Fruit fly (Drosophila melanogaster) whole organism, embryonic: ENCODE data around the gene CG43367.

Experiments
- CG10209 ChIP-seq: fragments of 200-800 bp; sonication (Bioruptor generic); optimal IDR thresholded peaks from 3 replicates; lab custom pipeline; 2017; ENCODE audit warnings: missing biosample characterization, mild to moderate bottlenecking, missing genetic modification characterization, missing genetic modification reagents
- CG10267 ChIP-seq: fragments of 200-800 bp; sonication (Bioruptor generic); optimal IDR thresholded peaks from 2 replicates; lab custom pipeline; 2018; ENCODE audit warnings: missing biosample characterization, mild to moderate bottlenecking, missing genetic modification characterization, moderate library complexity
- CG11696 ChIP-seq: fragments of 200-800 bp; sonication (Bioruptor generic); IDR thresholded peaks from 2 replicates; pipeline ENCODE4 v1.3.6; 2022; ENCODE audit warnings: missing biosample characterization, missing genetic modification characterization
- CG12236 ChIP-seq: fragments of 200-800 bp; sonication (Bioruptor generic); optimal IDR thresholded peaks from 2 replicates; lab custom pipeline; 2016; ENCODE audit warnings: missing biosample characterization, missing genetic modification characterization
- CG12299 ChIP-seq: fragments of 200-800 bp; sonication (Bioruptor generic); optimal IDR thresholded peaks from 2 replicates; lab custom pipeline; 2018; ENCODE audit warnings: missing biosample characterization, mild to moderate bottlenecking, missing genetic modification characterization
- CG1233 ChIP-seq: fragments of 200-800 bp; sonication (Bioruptor generic); optimal IDR thresholded peaks from 4 replicates; lab custom pipeline; 2018; ENCODE audit warnings: missing biosample characterization, mild to moderate bottlenecking, missing genetic modification characterization
- CG12659 ChIP-seq: fragments of 200-800 bp; sonication (Bioruptor generic); optimal IDR thresholded peaks from 3 replicates; lab custom pipeline; 2017; ENCODE audit warnings: mild to moderate bottlenecking, missing biosample characterization, missing genetic modification reagents, missing genetic modification characterization
- CG12744 ChIP-seq: fragments of 200-800 bp; sonication (Bioruptor generic); optimal IDR thresholded peaks from 2 replicates; lab custom pipeline; 2016; ENCODE audit warnings: missing biosample characterization, missing genetic modification characterization
- CG15269 ChIP-seq: fragments of 200-800 bp; sonication (Bioruptor generic); optimal IDR thresholded peaks from 2 replicates; lab custom pipeline; 2018; ENCODE audit warnings: missing biosample characterization, mild to moderate bottlenecking, missing genetic modification characterization, moderate library complexity
- CG1529 ChIP-seq: fragments of 200-800 bp; sonication (Bioruptor generic); optimal IDR thresholded peaks from 3 replicates; lab custom pipeline; 2018; ENCODE audit warnings: missing biosample characterization, missing genetic modification characterization
- CG18262 ChIP-seq: fragments of 200-800 bp; optimal IDR thresholded peaks from 3 replicates; lab custom pipeline; 2019; ENCODE audit warnings: missing biosample characterization, mild to moderate bottlenecking, missing genetic modification characterization, moderate library complexity
- CG18764 ChIP-seq: fragments of 200-800 bp; sonication (Bioruptor generic); optimal IDR thresholded peaks from 3 replicates; lab custom pipeline; 2016; ENCODE audit warnings: missing biosample characterization, missing genetic modification characterization
- CG2712 ChIP-seq: fragments of 200-800 bp; optimal IDR thresholded peaks from 3 replicates; lab custom pipeline; 2019; ENCODE audit warnings: missing biosample characterization, mild to moderate bottlenecking, missing genetic modification characterization, moderate library complexity
- CG30431 ChIP-seq: fragments of 200-800 bp; sonication (Bioruptor generic); optimal IDR thresholded peaks from 2 replicates; lab custom pipeline; 2017; ENCODE audit warnings: missing biosample characterization, missing genetic modification characterization
- CG33557 ChIP-seq: fragments of 200-800 bp; sonication (Bioruptor generic); optimal IDR thresholded peaks from 2 replicates; lab custom pipeline; 2019; ENCODE audit warnings: missing biosample characterization, mild to moderate bottlenecking, missing genetic modification characterization, moderate library complexity
- CG3407 ChIP-seq: fragments of 200-800 bp; sonication (Bioruptor generic); optimal IDR thresholded peaks from 2 replicates; lab custom pipeline; 2018; ENCODE audit warnings: missing biosample characterization, mild to moderate bottlenecking, missing genetic modification characterization
- CG34422 ChIP-seq: fragments of 200-800 bp; sonication (Bioruptor generic); IDR thresholded peaks from 3 replicates; pipeline ENCODE4 v1.3.6; 2022; ENCODE audit warnings: missing biosample characterization, missing genetic modification characterization
- CG6854 ChIP-seq: fragments of 200-800 bp; sonication (Bioruptor generic); optimal IDR thresholded peaks from 3 replicates; lab custom pipeline; 2017; ENCODE audit warnings: missing biosample characterization, mild to moderate bottlenecking, missing genetic modification characterization
- Elba2 ChIP-seq: fragments of 200-800 bp; sonication (Bioruptor generic); optimal IDR thresholded peaks from 3 replicates; lab custom pipeline; 2016; ENCODE audit warnings: missing biosample characterization, missing genetic modification characterization
- Gug ChIP-seq: fragments of 200-800 bp; sonication (Bioruptor generic); IDR thresholded peaks from 4 replicates; pipeline ENCODE4 v1.3.6; 2022; ENCODE audit warnings: missing biosample characterization, missing genetic modification characterization
- Mad ChIP-seq: fragments of 200-800 bp; sonication (Bioruptor generic); optimal IDR thresholded peaks from 2 replicates; lab custom pipeline; 2016; ENCODE audit warnings: missing biosample characterization, missing genetic modification characterization
- Myb ChIP-seq: fragments of 200-800 bp; sonication (Bioruptor generic); optimal IDR thresholded peaks from 2 replicates; lab custom pipeline; 2016; ENCODE audit warnings: missing biosample characterization, missing genetic modification characterization
- NC2β ChIP-seq: fragments of 200-800 bp; sonication (Bioruptor generic); optimal IDR thresholded peaks from 2 replicates; lab custom pipeline; 2016; ENCODE audit warnings: missing biosample characterization, missing genetic modification characterization
- Nf-YB ChIP-seq: fragments of 200-800 bp; sonication (Bioruptor generic); optimal IDR thresholded peaks from 3 replicates; lab custom pipeline; 2019; ENCODE audit warnings: missing biosample characterization, mild to moderate bottlenecking, missing genetic modification characterization, moderate library complexity
- Pdp1 ChIP-seq, 2 experiments: fragments of 200-800 bp; sonication (Bioruptor generic); optimal IDR thresholded peaks; 3 replicates each; lab custom pipeline; 2016; ENCODE audit warnings: missing biosample characterization in 2 of 2, missing genetic modification characterization in 2 of 2, mild to moderate bottlenecking in 1 of 2, moderate library complexity in 1 of 2
- Ravus ChIP-seq: fragments of 200-800 bp; sonication (Bioruptor generic); IDR thresholded peaks from 2 replicates; pipeline ENCODE4 v1.3.6; 2022; ENCODE audit warnings: missing biosample characterization, missing genetic modification characterization
- Rfx ChIP-seq: fragments of 200-800 bp; sonication (Bioruptor generic); IDR thresholded peaks from 2 replicates; pipeline ENCODE4 v1.3.6; 2022; ENCODE audit warnings: missing biosample characterization, missing genetic modification characterization
- Sry-β ChIP-seq: fragments of 200-800 bp; sonication (Bioruptor generic); optimal IDR thresholded peaks from 2 replicates; lab custom pipeline; 2018; ENCODE audit warnings: missing biosample characterization, mild to moderate bottlenecking, missing genetic modification characterization, moderate library complexity
- Tbp ChIP-seq: fragments of >200 bp; optimal IDR thresholded peaks from 2 replicates; lab custom pipeline; 2018; ENCODE audit warnings: missing biosample characterization, missing genetic modification characterization
- Usf ChIP-seq: fragments of 200-800 bp; sonication (Bioruptor generic); optimal IDR thresholded peaks from 2 replicates; lab custom pipeline; 2017; ENCODE audit warnings: missing genotype, missing biosample characterization, missing genetic modification characterization
- bab2 ChIP-seq: fragments of 200-800 bp; sonication (Bioruptor generic); optimal IDR thresholded peaks from 2 replicates; lab custom pipeline; 2016; ENCODE audit warnings: missing biosample characterization, missing genetic modification characterization
- bowl ChIP-seq: fragments of 200-800 bp; sonication (Bioruptor generic); IDR thresholded peaks from 2 replicates; pipeline ENCODE4 v1.3.6; 2022; ENCODE audit warnings: missing biosample characterization, missing genetic modification characterization
- btn ChIP-seq: fragments of 200-800 bp; sonication (Bioruptor generic); optimal IDR thresholded peaks from 2 replicates; lab custom pipeline; 2016; ENCODE audit warnings: missing biosample characterization, missing genetic modification characterization
- cato ChIP-seq: fragments of 200-800 bp; sonication (Bioruptor generic); optimal IDR thresholded peaks from 2 replicates; lab custom pipeline; 2016; ENCODE audit warnings: missing biosample characterization, missing genetic modification characterization, borderline replicate concordance
- chm ChIP-seq: fragments of 200-800 bp; sonication (Bioruptor generic); IDR thresholded peaks from 2 replicates; pipeline ENCODE4 v1.3.6; 2022; ENCODE audit warnings: missing biosample characterization, missing genetic modification characterization
- dm ChIP-seq: fragments of 200-800 bp; sonication (Bioruptor generic); optimal IDR thresholded peaks from 3 replicates; lab custom pipeline; 2016; ENCODE audit warnings: missing biosample characterization, missing genetic modification characterization
- dmrt11E ChIP-seq: fragments of 200-800 bp; sonication (Bioruptor generic); optimal IDR thresholded peaks from 3 replicates; lab custom pipeline; 2018; ENCODE audit warnings: missing biosample characterization, mild to moderate bottlenecking, missing genetic modification characterization, moderate library complexity
- en ChIP-seq: fragments of 200-800 bp; sonication (Bioruptor generic); optimal IDR thresholded peaks from 2 replicates; lab custom pipeline; 2016; ENCODE audit warnings: missing biosample characterization, missing genetic modification characterization
- gem ChIP-seq: fragments of 200-800 bp; sonication (Bioruptor generic); optimal IDR thresholded peaks from 2 replicates; lab custom pipeline; 2019; ENCODE audit warnings: missing biosample characterization, mild to moderate bottlenecking, missing genetic modification characterization, moderate library complexity
- ham ChIP-seq: fragments of 200-800 bp; sonication (Bioruptor generic); IDR thresholded peaks from 2 replicates; pipeline ENCODE4 v1.3.6; 2022; ENCODE audit warnings: missing biosample characterization, missing genetic modification characterization
- lab ChIP-seq: fragments of 200-800 bp; sonication (Bioruptor generic); optimal IDR thresholded peaks from 3 replicates; lab custom pipeline; 2017; ENCODE audit warnings: missing biosample characterization, missing genetic modification characterization, mild to moderate bottlenecking, moderate library complexity, missing genetic modification reagents
- mld ChIP-seq: fragments of 200-800 bp; sonication (Bioruptor generic); IDR thresholded peaks from 3 replicates; pipeline ENCODE4 v1.3.6; 2022; ENCODE audit warnings: missing biosample characterization, missing genetic modification characterization; ENCODE audit not compliant: partially characterized antibody
- prd ChIP-seq, 3 experiments: fragments of >200 bp in 2 of 3; fragments of 200-800 bp in 1 of 3; sonication (Bioruptor generic) in 1 of 3; optimal IDR thresholded peaks in 2 of 3; IDR thresholded peaks in 1 of 3; 2 replicates in 2 of 3; 3 replicates in 1 of 3; pipeline versions ENCODE4 v1.3.6 to Lab custom; 2017 to 2022; ENCODE audit warnings: missing biosample characterization in 1 of 3, missing genetic modification characterization in 1 of 3
- ro ChIP-seq: fragments of 200-800 bp; sonication (Bioruptor generic); IDR thresholded peaks from 2 replicates; pipeline ENCODE4 v1.3.6; 2022; ENCODE audit warnings: missing biosample characterization, missing genetic modification characterization
- salm ChIP-seq: fragments of 200-800 bp; sonication (Bioruptor generic); optimal IDR thresholded peaks from 2 replicates; lab custom pipeline; 2018; ENCODE audit warnings: missing biosample characterization, mild to moderate bottlenecking, missing genetic modification characterization
- shn ChIP-seq: fragments of 200-800 bp; sonication (Bioruptor generic); optimal IDR thresholded peaks from 3 replicates; lab custom pipeline; 2016; ENCODE audit warnings: missing biosample characterization, missing genetic modification characterization
- slou ChIP-seq: fragments of 200-800 bp; sonication (Bioruptor generic); optimal IDR thresholded peaks from 3 replicates; lab custom pipeline; 2016; ENCODE audit warnings: missing biosample characterization, missing genetic modification characterization
- stwl ChIP-seq: fragments of 200-800 bp; sonication (Bioruptor generic); optimal IDR thresholded peaks from 3 replicates; lab custom pipeline; 2018; ENCODE audit warnings: missing biosample characterization, mild to moderate bottlenecking, missing genetic modification characterization, moderate library complexity
- tna ChIP-seq: fragments of 200-800 bp; sonication (Bioruptor generic); IDR thresholded peaks from 2 replicates; pipeline ENCODE4 v1.3.6; 2022; ENCODE audit warnings: missing biosample characterization, missing genetic modification characterization; ENCODE audit not compliant: partially characterized antibody
- zfh1 ChIP-seq: fragments of 200-800 bp; sonication (Bioruptor generic); IDR thresholded peaks from 3 replicates; pipeline ENCODE4 v1.3.6; 2022; ENCODE audit warnings: missing biosample characterization, missing genetic modification characterization

The CG43367 gene

dm6 chr3L:4272167-4272773, 78.5 kb downstream of the CG43367 start (continued):
- 0 out of 3 replicates have a peak, but pooled peaks have one; percentile 16 for TF ChIP-seq zfh1 (GFP tag; lab: Robert Waterston, UW)
- TF ChIP-seq bowl (GFP tag; lab: Robert Waterston, UW), result no peak
- no peak for TF ChIP-seq stwl
- no peak for TF ChIP-seq mld (GFP tag; lab: Robert Waterston, UW)
- TF ChIP-seq CG1233 (GFP tag; lab: Kevin White, UChicago), result peak; percentile 33
- no peak for TF ChIP-seq Ravus (GFP tag; lab: Robert Waterston, UW)
- TF ChIP-seq ham (GFP tag; lab: Robert Waterston, UW), result no peak
- no peak for TF ChIP-seq CG18764
- peak; percentile 20 for TF ChIP-seq CG10267 (tag; lab: Kevin White, UChicago)
- TF ChIP-seq slou (GFP tag; lab: Kevin White, UChicago), result no peak
- TF ChIP-seq NC2β (GFP tag; lab: Kevin White, UChicago), result peak; percentile 7
- no peak for TF ChIP-seq cato
- TF ChIP-seq dm (GFP tag; lab: Kevin White, UChicago), result no peak
- peak; percentile 13 for TF ChIP-seq bab2 (GFP tag; lab: Kevin White, UChicago)
- TF ChIP-seq Rfx (GFP tag; lab: Robert Waterston, UW), result no peak
- peak; percentile 16 for TF ChIP-seq Sry-β (GFP tag; lab: Kevin White, UChicago)
- TF ChIP-seq Myb (GFP tag; lab: Kevin White, UChicago), result no peak
- TF ChIP-seq CG6854 (GFP tag; lab: Kevin White, UChicago), result no peak
- TF ChIP-seq CG10209 (GFP tag; lab: Kevin White, UChicago), result peak; percentile 36
- no peak for TF ChIP-seq prd (optimal IDR thresholded peaks at IDR 0.05; lab: Kevin White, UChicago)
- 0 out of 3 replicates have a peak, but pooled peaks have one; percentile 7 for TF ChIP-seq prd (GFP tag; IDR thresholded peaks at IDR 0.05; lab: Robert Waterston, UW)
- peak; percentile 16 for TF ChIP-seq salm
- no peak for TF ChIP-seq Gug (GFP tag; lab: Robert Waterston, UW)
- TF ChIP-seq en (GFP tag; lab: Kevin White, UChicago), result no peak
- no peak for TF ChIP-seq CG30431 (GFP tag; lab: Kevin White, UChicago)
- no peak for TF ChIP-seq CG11696
- no peak for TF ChIP-seq CG15269 (tag; lab: Kevin White, UChicago)
- TF ChIP-seq lab (GFP tag; lab: Kevin White, UChicago), result no peak
- no peak for TF ChIP-seq CG12659 (GFP tag; lab: Kevin White, UChicago)
- no peak for TF ChIP-seq tna (GFP tag; lab: Robert Waterston, UW)
- TF ChIP-seq dmrt11E (tag; lab: Kevin White, UChicago), result peak; percentile 54
- TF ChIP-seq CG33557, result peak; percentile 59
- no peak for TF ChIP-seq gem (tag; lab: Kevin White, UChicago)
- peak; percentile 62; the same call in 1 of the 2 replicates for TF ChIP-seq chm (GFP tag; lab: Robert Waterston, UW)
- peak; percentile 10 for TF ChIP-seq CG12236 (GFP tag; lab: Kevin White, UChicago)
- TF ChIP-seq CG18262 (tag; lab: Kevin White, UChicago), result peak; percentile 44
- no peak for TF ChIP-seq Elba2 (GFP tag; lab: Kevin White, UChicago)
- peak; percentile 30 for TF ChIP-seq CG1529 (GFP tag; lab: Kevin White, UChicago)
- TF ChIP-seq Nf-YB (GFP tag; lab: Kevin White, UChicago), result peak; percentile 18
- TF ChIP-seq shn (GFP tag; lab: Kevin White, UChicago), result no peak
- TF ChIP-seq ro (GFP tag; lab: Robert Waterston, UW), result no peak
- no peak for TF ChIP-seq CG12744 (GFP tag; lab: Kevin White, UChicago)
- no peak for TF ChIP-seq Tbp (GFP tag; lab: Kevin White, UChicago)
- TF ChIP-seq CG2712, result peak; percentile 23
- no peak for TF ChIP-seq Mad (GFP tag; lab: Kevin White, UChicago)
- TF ChIP-seq btn (GFP tag; lab: Kevin White, UChicago), result no peak
- TF ChIP-seq CG34422 (GFP tag; lab: Robert Waterston, UW), result no peak
- peak in 1 of 2 experiments; percentile 33 for TF ChIP-seq Pdp1 (GFP tag; optimal IDR thresholded peaks at IDR 0.05; lab: Kevin White, UChicago)
- TF ChIP-seq Usf, result no peak
- TF ChIP-seq CG3407 (GFP tag; lab: Kevin White, UChicago), result peak; percentile 54
- no peak for TF ChIP-seq CG12299 (tag; lab: Kevin White, UChicago)
